Worm (Caenorhabditis elegans): ENCODE results near the gene F32D8.8.

The F32D8.8 gene

ce11 chrV:10940571-10940991, 38.0 kb upstream of the F32D8.8 start (continued):
- TF ChIP-seq C34B4.2 (tag; optimal IDR thresholded peaks at IDR 0.05): no peak
- TF ChIP-seq F16B12.6 (tag; optimal IDR thresholded peaks at IDR 0.05): no peak
- TF ChIP-seq mep-1 (tag; optimal IDR thresholded peaks at IDR 0.05): peak; percentile 79
- no peak for TF ChIP-seq egl-13 (tag; optimal IDR thresholded peaks at IDR 0.05)
- TF ChIP-seq unc-86 (tag; optimal IDR thresholded peaks at IDR 0.05): no peak
- TF ChIP-seq nhr-20 (tag; optimal IDR thresholded peaks at IDR 0.05): peak; percentile 73
- TF ChIP-seq vab-15 (tag; optimal IDR thresholded peaks at IDR 0.05): no peak
- TF ChIP-seq mab-9 (GFP tag; IDR thresholded peaks at IDR 0.05): no peak
- TF ChIP-seq ceh-63 (GFP tag; optimal IDR thresholded peaks at IDR 0.05): no peak
- TF ChIP-seq elt-2 (tag; optimal IDR thresholded peaks at IDR 0.05): peak; percentile 95
- TF ChIP-seq nhr-84 (tag; optimal IDR thresholded peaks at IDR 0.05): no peak
- peak; percentile 11 for TF ChIP-seq dsc-1 (tag; optimal IDR thresholded peaks at IDR 0.05)
- TF ChIP-seq sup-37 (GFP tag; optimal IDR thresholded peaks at IDR 0.05): no peak
- no peak for TF ChIP-seq unc-62 (GFP tag; optimal IDR thresholded peaks at IDR 0.05)
- TF ChIP-seq tlp-1 (tag; optimal IDR thresholded peaks at IDR 0.05): no peak
- peak; percentile 23 for TF ChIP-seq ama-1 (optimal IDR thresholded peaks at IDR 0.05)
- TF ChIP-seq nhr-19 (GFP tag; conservative IDR thresholded peaks at IDR 0.05): peak; percentile 66
- peak; percentile 62 for TF ChIP-seq jun-1 (tag; optimal IDR thresholded peaks at IDR 0.05)
- TF ChIP-seq blmp-1 (tag; optimal IDR thresholded peaks at IDR 0.05): peak; percentile 93
- peak; percentile 62 for TF ChIP-seq fos-1 (tag; optimal IDR thresholded peaks at IDR 0.05)
- TF ChIP-seq mdl-1 (tag; optimal IDR thresholded peaks at IDR 0.05): peak in 1 of 2 experiments; percentile 53
- no peak for TF ChIP-seq snpc-4 (tag; optimal IDR thresholded peaks at IDR 0.05)
- peak; percentile 7 for TF ChIP-seq fkh-8 (tag; optimal IDR thresholded peaks at IDR 0.05)
- peak; percentile 85 for TF ChIP-seq lin-14 (GFP tag; optimal IDR thresholded peaks at IDR 0.05)
- TF ChIP-seq pqm-1 (tag; optimal IDR thresholded peaks at IDR 0.05): peak; percentile 16
- TF ChIP-seq snu-23 (GFP tag; optimal IDR thresholded peaks at IDR 0.05): peak; percentile 78
- peak; percentile 62 for TF ChIP-seq C16A3.4 (tag; optimal IDR thresholded peaks at IDR 0.05)
- TF ChIP-seq nhr-47 (tag; optimal IDR thresholded peaks at IDR 0.05): peak; percentile 57
- TF ChIP-seq nhr-76 (tag; optimal IDR thresholded peaks at IDR 0.05): no peak
- peak; percentile 18 for TF ChIP-seq fkh-10 (GFP tag; optimal IDR thresholded peaks at IDR 0.05)
- peak; percentile 14 for TF ChIP-seq ceh-90 (tag; optimal IDR thresholded peaks at IDR 0.05)
- TF ChIP-seq pax-3 (tag; optimal IDR thresholded peaks at IDR 0.05): no peak
- no peak for TF ChIP-seq nhr-237 (tag; optimal IDR thresholded peaks at IDR 0.05)
- no peak for TF ChIP-seq aha-1 (tag; optimal IDR thresholded peaks at IDR 0.05)
- TF ChIP-seq skn-1 (tag; optimal IDR thresholded peaks at IDR 0.05): peak; percentile 66
- TF ChIP-seq rnt-1 (tag; optimal IDR thresholded peaks at IDR 0.05): peak; percentile 60
- TF ChIP-seq nhr-71 (tag; optimal IDR thresholded peaks at IDR 0.05): peak; percentile 83
- peak; percentile 79 for TF ChIP-seq nhr-77 (tag; optimal IDR thresholded peaks at IDR 0.05)
- TF ChIP-seq swsn-7 (tag; optimal IDR thresholded peaks at IDR 0.05): peak; percentile 41
- TF ChIP-seq zip-4 (GFP tag; optimal IDR thresholded peaks at IDR 0.05): peak; percentile 71
- peak in 3 of 6 experiments; percentile 19 to 83 (median 61) for TF ChIP-seq elt-3 (tag; optimal IDR thresholded peaks at IDR 0.05)
- no peak for TF ChIP-seq hlh-17 (GFP tag; optimal IDR thresholded peaks at IDR 0.05; ENCODE audit: borderline replicate concordance)

ce11 chrV:10939990-10940570, 37.5 kb upstream of the F32D8.8 start:
- TF ChIP-seq C16A3.4 (tag; optimal IDR thresholded peaks at IDR 0.05): no peak
- no peak for TF ChIP-seq mab-9 (GFP tag; IDR thresholded peaks at IDR 0.05)
- TF ChIP-seq lin-39 (tag; optimal IDR thresholded peaks at IDR 0.05): no peak
- TF ChIP-seq jun-1 (tag; optimal IDR thresholded peaks at IDR 0.05): no peak
- TF ChIP-seq aha-1 (tag; optimal IDR thresholded peaks at IDR 0.05): no peak
- no peak for TF ChIP-seq ces-1 (GFP tag; optimal IDR thresholded peaks at IDR 0.05)
- TF ChIP-seq lsy-2 (tag; optimal IDR thresholded peaks at IDR 0.05): no peak
- TF ChIP-seq tbx-2 (tag; optimal IDR thresholded peaks at IDR 0.05): no peak
- peak in 1 of 2 experiments; percentile 19 for TF ChIP-seq mdl-1 (tag; optimal IDR thresholded peaks at IDR 0.05)
- peak; percentile 46 for TF ChIP-seq blmp-1 (tag; optimal IDR thresholded peaks at IDR 0.05)
- peak; percentile 92 for TF ChIP-seq nhr-85 (tag)
- TF ChIP-seq grh-1 (GFP tag; IDR thresholded peaks at IDR 0.05): peak; percentile 46; the same call in 1 of the 2 replicates
- TF ChIP-seq ceh-8 (GFP tag; optimal IDR thresholded peaks at IDR 0.05): no peak
- TF ChIP-seq C34B4.2 (tag; optimal IDR thresholded peaks at IDR 0.05): no peak
- no peak for TF ChIP-seq ztf-4 (tag; optimal IDR thresholded peaks at IDR 0.05)
- TF ChIP-seq ceh-90 (tag; optimal IDR thresholded peaks at IDR 0.05): no peak
- TF ChIP-seq efl-1 (optimal IDR thresholded peaks at IDR 0.05): no peak
- peak in 1 of 2 experiments; percentile 70 for TF ChIP-seq efl-1 (GFP tag; optimal IDR thresholded peaks at IDR 0.05 in 1 of 2)
